Fruit fly (Drosophila melanogaster): ENCODE measurements around the gene laf.
A peak's percentile ranks its signal among the peaks of the same experiment; 100 is the strongest.

Gene laf

dm6 chr3R:4913181-4913580 is 34.8 kb upstream of the laf start (continued):
- TF ChIP-seq CG5180 (GFP tag; optimal IDR thresholded peaks at IDR 0.05) (no peak), ranshi (GFP tag; IDR thresholded peaks at IDR 0.05) (0 out of 2 replicates have a peak, but pooled peaks have one; percentile 33), luna (GFP tag; optimal IDR thresholded peaks at IDR 0.05) (no peak), Rfx (GFP tag; IDR thresholded peaks at IDR 0.05) (peak; percentile 28; the same call in 1 of the 2 replicates), oc (tag; optimal IDR thresholded peaks at IDR 0.05) (no peak), phol (tag; optimal IDR thresholded peaks at IDR 0.05) (peak; percentile 13), CG6272 (GFP tag; IDR thresholded peaks at IDR 0.05) (no peak), CG10979 (tag; optimal IDR thresholded peaks at IDR 0.05) (peak; percentile 4), bab2 (GFP tag; optimal IDR thresholded peaks at IDR 0.05) (no peak), CG10565 (GFP tag; optimal IDR thresholded peaks at IDR 0.05) (no peak), ftz-f1 (GFP tag; optimal IDR thresholded peaks at IDR 0.05) (no peak), HLH54F (GFP tag; optimal IDR thresholded peaks at IDR 0.05) (peak; percentile 20), knrl (GFP tag; IDR thresholded peaks at IDR 0.05; ENCODE audit: partially characterized antibody) (no peak), gfzf (GFP tag; optimal IDR thresholded peaks at IDR 0.05) (no peak), cad (GFP tag; optimal IDR thresholded peaks at IDR 0.05) (no peak), CG10209 (GFP tag; optimal IDR thresholded peaks at IDR 0.05) (no peak), CG17802 (tag; optimal IDR thresholded peaks at IDR 0.05) (no peak), CG12659 (GFP tag; optimal IDR thresholded peaks at IDR 0.05) (peak; percentile 5), CG11504 (tag; optimal IDR thresholded peaks at IDR 0.05) (peak; percentile 28), zfh2 (GFP tag; optimal IDR thresholded peaks at IDR 0.05) (no peak), HLHmδ (GFP tag; optimal IDR thresholded peaks at IDR 0.05) (no peak), CG11093 (GFP tag; IDR thresholded peaks at IDR 0.05) (no peak), chif (GFP tag; optimal IDR thresholded peaks at IDR 0.05) (no peak), row (GFP tag; IDR thresholded peaks at IDR 0.05) (peak; percentile 45; the same call in 2 of the 3 replicates), vnd (GFP tag; IDR thresholded peaks at IDR 0.05; ENCODE audit: partially characterized antibody) (no peak), Bteb2 (GFP tag; optimal IDR thresholded peaks at IDR 0.05) (no peak), cas (GFP tag; IDR thresholded peaks at IDR 0.05) (no peak), eyg (GFP tag; optimal IDR thresholded peaks at IDR 0.05) (no peak), kni (GFP tag; optimal IDR thresholded peaks at IDR 0.05) (no peak), Hr3 (GFP tag; optimal IDR thresholded peaks at IDR 0.05) (no peak), CG7786 (GFP tag; optimal IDR thresholded peaks at IDR 0.05) (no peak), CG9797 (GFP tag; optimal IDR thresholded peaks at IDR 0.05) (no peak), unc-4 (GFP tag; IDR thresholded peaks at IDR 0.05; ENCODE audit: partially characterized antibody) (no peak), CG1529 (GFP tag; optimal IDR thresholded peaks at IDR 0.05) (no peak), CG3163 (GFP tag; optimal IDR thresholded peaks at IDR 0.05) (no peak), Dek (tag; optimal IDR thresholded peaks at IDR 0.05) (peak; percentile 2), sug (tag; optimal IDR thresholded peaks at IDR 0.05) (peak; percentile 5), inv (GFP tag; IDR thresholded peaks at IDR 0.05; ENCODE audit: partially characterized antibody) (no peak), CG10654 (GFP tag; optimal IDR thresholded peaks at IDR 0.05) (no peak), Six4 (GFP tag; optimal IDR thresholded peaks at IDR 0.05) (no peak), CG16863 (GFP tag; optimal IDR thresholded peaks at IDR 0.05) (no peak), CG16815 (GFP tag; optimal IDR thresholded peaks at IDR 0.05) (no peak), Antp (GFP tag; optimal IDR thresholded peaks at IDR 0.05) (no peak), CG8388 (GFP tag; optimal IDR thresholded peaks at IDR 0.05) (no peak), ap (GFP tag; IDR thresholded peaks at IDR 0.05) (no peak), lilli (GFP tag; optimal IDR thresholded peaks at IDR 0.05) (peak; percentile 23), Dp (GFP tag; optimal IDR thresholded peaks at IDR 0.05) (no peak), Meics (GFP tag; optimal IDR thresholded peaks at IDR 0.05) (no peak), vvl (GFP tag; IDR thresholded peaks at IDR 0.05) (peak; percentile 74), E2f1 (GFP tag; IDR thresholded peaks at IDR 0.05) (no peak), gem (tag; optimal IDR thresholded peaks at IDR 0.05) (peak; percentile 25)

Data from whole organism, embryonic.